Worm (Caenorhabditis elegans): Measurements from ENCODE around the gene ceh-75.
A peak's percentile ranks its signal among the peaks of the same experiment; 100 is the strongest.

The ceh-75 gene

ce11 chrV:9970119-9970518 lies 49.0 kb downstream of the ceh-75 start (continued):
- peak; percentile 87 for TF ChIP-seq snpc-4 (GFP tag; optimal IDR thresholded peaks at IDR 0.05)
- TF ChIP-seq snpc-4 (tag; optimal IDR thresholded peaks at IDR 0.05), result peak in 3 of 4 experiments; percentile 72 to 78 (median 74)
- TF ChIP-seq sdz-38 (tag; optimal IDR thresholded peaks at IDR 0.05), result peak; percentile 48
- TF ChIP-seq attf-6 (GFP tag; IDR thresholded peaks at IDR 0.05), result peak; percentile 40; the same call in 1 of the 2 replicates
- peak; percentile 99 for TF ChIP-seq lin-26 (GFP tag; IDR thresholded peaks at IDR 0.05)
- TF ChIP-seq hsf-1 (GFP tag; IDR thresholded peaks at IDR 0.05), result peak; percentile 76
- peak; percentile 65 for TF ChIP-seq snpc-1.1 (tag; optimal IDR thresholded peaks at IDR 0.05; ENCODE audit: insufficient read depth)
- TF ChIP-seq Y53F4B.3 (GFP tag; IDR thresholded peaks at IDR 0.05), result no peak
- TF ChIP-seq nhr-120 (GFP tag; IDR thresholded peaks at IDR 0.05), result peak; percentile 96
- TF ChIP-seq F57C9.4 (tag; optimal IDR thresholded peaks at IDR 0.05), result peak; percentile 20
- no peak for TF ChIP-seq dpl-1 (GFP tag; optimal IDR thresholded peaks at IDR 0.05)
- TF ChIP-seq atf-7 (tag; optimal IDR thresholded peaks at IDR 0.05), result peak; percentile 80
- TF ChIP-seq hmg-20 (GFP tag; IDR thresholded peaks at IDR 0.05), result peak; percentile 90
- peak; percentile 94 for TF ChIP-seq ceh-79 (tag; optimal IDR thresholded peaks at IDR 0.05)
- TF ChIP-seq sptf-2 (GFP tag; optimal IDR thresholded peaks at IDR 0.05), result peak; percentile 97
- peak; percentile 43 for TF ChIP-seq attf-3 (GFP tag; conservative IDR thresholded peaks at IDR 0.05)
- peak; percentile 94 for TF ChIP-seq bed-1 (GFP tag; IDR thresholded peaks at IDR 0.05)
- TF ChIP-seq somi-1 (GFP tag; optimal IDR thresholded peaks at IDR 0.05), result peak; percentile 85
- TF ChIP-seq rec-8 (tag; optimal IDR thresholded peaks at IDR 0.05), result peak; percentile 88 to 96
- peak; percentile 91 for TF ChIP-seq F52B5.7 (tag; optimal IDR thresholded peaks at IDR 0.05)
- TF ChIP-seq F23B12.7 (tag; optimal IDR thresholded peaks at IDR 0.05; ENCODE audit: insufficient read depth), result peak; percentile 94
- TF ChIP-seq T07F8.4 (tag; optimal IDR thresholded peaks at IDR 0.05), result peak; percentile 94
- TF ChIP-seq nhr-90 (tag; optimal IDR thresholded peaks at IDR 0.05), result peak; percentile 97
- TF ChIP-seq aptf-2 (GFP tag; conservative IDR thresholded peaks at IDR 0.05), result 0 out of 2 replicates have a peak, but pooled peaks have one; percentile 44
- peak; percentile 94 for TF ChIP-seq fkh-3 (tag; optimal IDR thresholded peaks at IDR 0.05)
- TF ChIP-seq unc-62 (GFP tag; optimal IDR thresholded peaks at IDR 0.05), result no peak
- TF ChIP-seq ekl-4 (GFP tag; IDR thresholded peaks at IDR 0.05), result peak; percentile 82
- TF ChIP-seq nfyb-1 (GFP tag; IDR thresholded peaks at IDR 0.05), result peak; percentile 93
- TF ChIP-seq ceh-40 (GFP tag; IDR thresholded peaks at IDR 0.05), result peak; percentile 81; the same call in 1 of the 2 replicates
- TF ChIP-seq ztf-6 (GFP tag; IDR thresholded peaks at IDR 0.05), result peak; percentile 56; the same call in 1 of the 2 replicates
- TF ChIP-seq ztf-26 (tag; optimal IDR thresholded peaks at IDR 0.05), result peak; percentile 75
- peak; percentile 87 for TF ChIP-seq dox-1 (GFP tag; IDR thresholded peaks at IDR 0.05)
- 0 out of 2 replicates have a peak, but pooled peaks have one; percentile 35 for TF ChIP-seq Y53G8AR.9 (GFP tag; conservative IDR thresholded peaks at IDR 0.05)
- TF ChIP-seq tbp1 (GFP tag; optimal IDR thresholded peaks at IDR 0.05), result peak; percentile 99
- TF ChIP-seq lsl-1 (GFP tag; optimal IDR thresholded peaks at IDR 0.05), result peak; percentile 53
- TF ChIP-seq Y95B8A.8 (GFP tag; IDR thresholded peaks at IDR 0.05), result 0 out of 2 replicates have a peak, but pooled peaks have one; percentile 80
- peak; percentile 45 for TF ChIP-seq mel-28 (tag; optimal IDR thresholded peaks at IDR 0.05; ENCODE audit: borderline replicate concordance)
- TF ChIP-seq Y79H2A.3 (GFP tag; conservative IDR thresholded peaks at IDR 0.05), result no peak
- peak; percentile 85 for TF ChIP-seq madf-10 (tag; optimal IDR thresholded peaks at IDR 0.05)
- TF ChIP-seq D2030.7 (GFP tag; IDR thresholded peaks at IDR 0.05), result peak; percentile 58
- TF ChIP-seq hrde-1 (tag; optimal IDR thresholded peaks at IDR 0.05; ENCODE audit: borderline replicate concordance), result peak; percentile 86
- peak; percentile 96 for TF ChIP-seq B0261.1 (tag; optimal IDR thresholded peaks at IDR 0.05)
- peak; percentile 42 for TF ChIP-seq dpff-1 (tag; optimal IDR thresholded peaks at IDR 0.05)
- TF ChIP-seq bed-2 (GFP tag; IDR thresholded peaks at IDR 0.05), result no peak
- peak; percentile 81 for TF ChIP-seq T26A5.8 (tag; optimal IDR thresholded peaks at IDR 0.05)
- TF ChIP-seq zim-3 (tag; optimal IDR thresholded peaks at IDR 0.05), result peak; percentile 94
- TF ChIP-seq cebp-1 (GFP tag; IDR thresholded peaks at IDR 0.05), result no peak
- TF ChIP-seq cebp-1 (tag; optimal IDR thresholded peaks at IDR 0.05), result peak; percentile 83
- TF ChIP-seq nhr-80 (tag; optimal IDR thresholded peaks at IDR 0.05), result peak; percentile 56
